Worm (Caenorhabditis elegans): ENCODE data around the gene msp-79.

The msp-79 gene

ce11 chrIV:9727217-9727616 lies 39.7 kb downstream of the msp-79 start:
- TF ChIP-seq ceh-28 (tag; optimal IDR thresholded peaks at IDR 0.05) (no peak), fos-1 (tag; optimal IDR thresholded peaks at IDR 0.05) (no peak), skn-1 (tag; optimal IDR thresholded peaks at IDR 0.05) (no peak), nhr-12 (tag; optimal IDR thresholded peaks at IDR 0.05) (no peak), pqm-1 (tag; optimal IDR thresholded peaks at IDR 0.05) (no peak), egl-27 (tag; optimal IDR thresholded peaks at IDR 0.05) (no peak), hmg-11 (tag; optimal IDR thresholded peaks at IDR 0.05) (no peak), nhr-67 (tag; optimal IDR thresholded peaks at IDR 0.05) (no peak), elt-2 (tag; optimal IDR thresholded peaks at IDR 0.05) (no peak), lin-15B (tag; optimal IDR thresholded peaks at IDR 0.05) (no peak), pha-4 (tag; optimal IDR thresholded peaks at IDR 0.05) (no peak), ZK546.5 (tag; optimal IDR thresholded peaks at IDR 0.05) (no peak), aly-2 (tag; optimal IDR thresholded peaks at IDR 0.05) (no peak), nhr-25 (tag; optimal IDR thresholded peaks at IDR 0.05) (no peak), jun-1 (tag; optimal IDR thresholded peaks at IDR 0.05) (no peak), ama-1 (optimal IDR thresholded peaks at IDR 0.05) (no peak), nhr-23 (tag; optimal IDR thresholded peaks at IDR 0.05) (no peak), egl-5 (tag; optimal IDR thresholded peaks at IDR 0.05) (no peak), nhr-77 (tag; optimal IDR thresholded peaks at IDR 0.05) (no peak)

ce11 chrIV:9725468-9725985 lies 41.4 kb downstream of the msp-79 start:
- TF ChIP-seq daf-12 (tag; optimal IDR thresholded peaks at IDR 0.05) = no peak
- peak; percentile 66 for TF ChIP-seq nhr-11 (tag; optimal IDR thresholded peaks at IDR 0.05)

ce11 chrIV:9724948-9725347 lies 42.0 kb downstream of the msp-79 start, which contains the start of the genes nhr-138 and C28D4.18:
Gene nhr-138 (plus strand): TSS chrIV:9725251.
Gene C28D4.18 (plus strand): TSS chrIV:9725280.
- TF ChIP-seq ceh-16 (tag; optimal IDR thresholded peaks at IDR 0.05) (no peak), nhr-77 (tag; optimal IDR thresholded peaks at IDR 0.05) (no peak), unc-39 (tag; optimal IDR thresholded peaks at IDR 0.05) (no peak), nhr-237 (tag; optimal IDR thresholded peaks at IDR 0.05) (no peak), ceh-9 (tag; optimal IDR thresholded peaks at IDR 0.05) (no peak), mdl-1 (tag; optimal IDR thresholded peaks at IDR 0.05) (no peak), pqm-1 (tag; optimal IDR thresholded peaks at IDR 0.05) (no peak), aly-2 (tag; optimal IDR thresholded peaks at IDR 0.05) (no peak), ztf-4 (tag; optimal IDR thresholded peaks at IDR 0.05) (no peak), skn-1 (tag; optimal IDR thresholded peaks at IDR 0.05) (no peak), ztf-11 (tag; optimal IDR thresholded peaks at IDR 0.05) (no peak), zag-1 (tag; optimal IDR thresholded peaks at IDR 0.05) (no peak), lin-39 (tag; optimal IDR thresholded peaks at IDR 0.05) (no peak), daf-12 (tag; optimal IDR thresholded peaks at IDR 0.05) (no peak), fkh-2 (tag; optimal IDR thresholded peaks at IDR 0.05) (no peak), fos-1 (tag; optimal IDR thresholded peaks at IDR 0.05) (no peak), mml-1 (tag; optimal IDR thresholded peaks at IDR 0.05) (no peak), elt-1 (tag; optimal IDR thresholded peaks at IDR 0.05) (no peak), jun-1 (tag; optimal IDR thresholded peaks at IDR 0.05) (no peak)

ce11 chrIV:9723185-9723584 lies 43.8 kb downstream of the msp-79 start:
- TF ChIP-seq ceh-28 (tag; optimal IDR thresholded peaks at IDR 0.05) (peak; percentile 26), elt-1 (tag; optimal IDR thresholded peaks at IDR 0.05) (peak; percentile 92), tbx-2 (tag; optimal IDR thresholded peaks at IDR 0.05) (no peak), nhr-23 (tag; optimal IDR thresholded peaks at IDR 0.05) (peak; percentile 75), elt-3 (tag; optimal IDR thresholded peaks at IDR 0.05) (no peak)

- TF ChIP-seq lin-15B (tag; optimal IDR thresholded peaks at IDR 0.05) (peak; percentile 54), R02D3.7 (tag; optimal IDR thresholded peaks at IDR 0.05) (peak; percentile 4), unc-62 (GFP tag; optimal IDR thresholded peaks at IDR 0.05) (no peak), ama-1 (optimal IDR thresholded peaks at IDR 0.05) (peak; percentile 86), fos-1 (tag; optimal IDR thresholded peaks at IDR 0.05) (no peak), elt-2 (tag; optimal IDR thresholded peaks at IDR 0.05) (peak; percentile 77), ztf-11 (tag; optimal IDR thresholded peaks at IDR 0.05) (no peak), nhr-11 (tag; optimal IDR thresholded peaks at IDR 0.05) (peak; percentile 5), pqm-1 (tag; optimal IDR thresholded peaks at IDR 0.05) (peak; percentile 80), sea-2 (GFP tag; optimal IDR thresholded peaks at IDR 0.05) (no peak), hmg-11 (tag; optimal IDR thresholded peaks at IDR 0.05) (peak; percentile 68), ztf-4 (tag; optimal IDR thresholded peaks at IDR 0.05) (no peak), nhr-77 (tag; optimal IDR thresholded peaks at IDR 0.05) (no peak), nhr-237 (tag; optimal IDR thresholded peaks at IDR 0.05) (no peak), zag-1 (tag; optimal IDR thresholded peaks at IDR 0.05) (no peak), nhr-25 (tag; optimal IDR thresholded peaks at IDR 0.05) (peak; percentile 77), fkh-10 (GFP tag; optimal IDR thresholded peaks at IDR 0.05) (no peak), ceh-28 (tag; optimal IDR thresholded peaks at IDR 0.05) (peak; percentile 52), nhr-12 (tag; optimal IDR thresholded peaks at IDR 0.05) (no peak), lin-39 (tag; optimal IDR thresholded peaks at IDR 0.05) (peak; percentile 53), tbx-2 (tag; optimal IDR thresholded peaks at IDR 0.05) (peak; percentile 37), nhr-76 (tag; optimal IDR thresholded peaks at IDR 0.05) (no peak), fkh-2 (tag; optimal IDR thresholded peaks at IDR 0.05) (no peak), ZK546.5 (tag; optimal IDR thresholded peaks at IDR 0.05) (no peak), eor-1 (tag; optimal IDR thresholded peaks at IDR 0.05) (no peak), mml-1 (tag; optimal IDR thresholded peaks at IDR 0.05) (no peak), ceh-9 (tag; optimal IDR thresholded peaks at IDR 0.05) (no peak), egl-27 (tag; optimal IDR thresholded peaks at IDR 0.05) (no peak), unc-39 (tag; optimal IDR thresholded peaks at IDR 0.05) (no peak), elt-1 (tag; optimal IDR thresholded peaks at IDR 0.05) (peak; percentile 23), skn-1 (tag; optimal IDR thresholded peaks at IDR 0.05) (peak; percentile 99), elt-3 (tag; optimal IDR thresholded peaks at IDR 0.05) (no peak), ceh-82 (tag; optimal IDR thresholded peaks at IDR 0.05) (no peak)
Measured at ce11 chrIV:9718396-9718795, 48.6 kb downstream of the msp-79 start.

Measured in whole organism, L3 larva.